Worm (Caenorhabditis elegans): ENCODE measurements around the gene Y75B7AL.2.

The Y75B7AL.2 gene

ce11 chrV:1378010-1378409 lies 20.1 kb upstream of the Y75B7AL.2 start:
- TF ChIP-seq ceh-13 (GFP tag; optimal IDR thresholded peaks at IDR 0.05) (no peak), B0310.2 (tag; optimal IDR thresholded peaks at IDR 0.05) (no peak), ceh-36 (tag; optimal IDR thresholded peaks at IDR 0.05) (no peak), pes-1 (GFP tag; IDR thresholded peaks at IDR 0.05) (no peak), sea-1 (GFP tag; conservative IDR thresholded peaks at IDR 0.05) (no peak), hmg-4 (GFP tag; optimal IDR thresholded peaks at IDR 0.05) (no peak), scrt-1 (GFP tag; IDR thresholded peaks at IDR 0.05) (no peak), tbx-37 (GFP tag; conservative IDR thresholded peaks at IDR 0.05) (no peak), hnd-1 (tag; optimal IDR thresholded peaks at IDR 0.05) (no peak), F13C5.2 (tag; optimal IDR thresholded peaks at IDR 0.05) (no peak), hmbx-1 (tag; optimal IDR thresholded peaks at IDR 0.05) (no peak)

DNA sequence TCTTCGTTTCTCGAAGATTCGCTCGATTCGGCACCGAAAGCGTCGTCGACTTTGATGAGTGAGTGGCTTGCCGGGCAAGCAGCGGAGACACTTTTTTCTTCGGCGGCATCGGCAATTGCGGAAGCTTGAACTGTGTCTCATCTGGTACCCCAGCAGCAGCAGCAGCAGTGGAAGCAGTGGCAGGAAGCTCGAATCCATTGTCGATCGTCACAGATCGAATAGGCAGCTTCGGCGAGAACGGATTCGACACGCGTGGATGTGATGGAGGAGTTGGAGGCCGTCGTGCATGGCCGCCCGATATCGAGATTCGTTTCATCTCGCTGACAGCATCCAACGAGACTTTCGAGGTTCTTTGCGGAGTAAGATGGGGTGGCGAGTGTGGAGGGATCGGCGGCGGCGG lies 17.1 kb upstream of the Y75B7AL.2 start:
- TF ChIP-seq scrt-1 (GFP tag; IDR thresholded peaks at IDR 0.05) (no peak), sea-1 (GFP tag; conservative IDR thresholded peaks at IDR 0.05) (no peak), ets-7 (tag; optimal IDR thresholded peaks at IDR 0.05) (no peak), pes-1 (GFP tag; IDR thresholded peaks at IDR 0.05) (no peak), ceh-13 (GFP tag; optimal IDR thresholded peaks at IDR 0.05) (no peak), flt-1 (GFP tag; IDR thresholded peaks at IDR 0.05) (no peak), hmg-4 (GFP tag; optimal IDR thresholded peaks at IDR 0.05) (no peak), ceh-36 (tag; optimal IDR thresholded peaks at IDR 0.05) (no peak), tra-4 (tag; optimal IDR thresholded peaks at IDR 0.05) (no peak), F13C5.2 (tag; optimal IDR thresholded peaks at IDR 0.05) (no peak), B0310.2 (tag; optimal IDR thresholded peaks at IDR 0.05) (no peak), tbx-11 (GFP tag; IDR thresholded peaks at IDR 0.05) (no peak), ama-1 (optimal IDR thresholded peaks at IDR 0.05) (no peak), hnd-1 (tag; optimal IDR thresholded peaks at IDR 0.05) (no peak), aly-1 (tag; optimal IDR thresholded peaks at IDR 0.05) (no peak), tbx-37 (GFP tag; conservative IDR thresholded peaks at IDR 0.05) (no peak), hmbx-1 (tag; optimal IDR thresholded peaks at IDR 0.05) (no peak)

- TF ChIP-seq ama-1 (optimal IDR thresholded peaks at IDR 0.05) (no peak), ceh-36 (tag; optimal IDR thresholded peaks at IDR 0.05) (no peak), ets-7 (tag; optimal IDR thresholded peaks at IDR 0.05) (no peak), tbx-11 (GFP tag; IDR thresholded peaks at IDR 0.05) (no peak), sea-1 (GFP tag; conservative IDR thresholded peaks at IDR 0.05) (no peak), scrt-1 (GFP tag; IDR thresholded peaks at IDR 0.05) (no peak), pes-1 (GFP tag; IDR thresholded peaks at IDR 0.05) (no peak), tra-4 (tag; optimal IDR thresholded peaks at IDR 0.05) (no peak), hnd-1 (tag; optimal IDR thresholded peaks at IDR 0.05) (no peak), flt-1 (GFP tag; IDR thresholded peaks at IDR 0.05) (no peak), hmg-4 (GFP tag; optimal IDR thresholded peaks at IDR 0.05) (no peak), aly-1 (tag; optimal IDR thresholded peaks at IDR 0.05) (no peak)
These were observed 13.0 kb upstream of the Y75B7AL.2 start, which contains the start of gene snt-3 for ce11 chrV:1370914-1371313. Gene snt-3 (minus strand): TSS chrV:1371014.

- no peak for TF ChIP-seq F13C5.2 (tag; optimal IDR thresholded peaks at IDR 0.05)
- TF ChIP-seq hnd-1 (tag; optimal IDR thresholded peaks at IDR 0.05), result no peak
- TF ChIP-seq B0310.2 (tag; optimal IDR thresholded peaks at IDR 0.05), result no peak
- TF ChIP-seq ets-7 (tag; optimal IDR thresholded peaks at IDR 0.05), result no peak
- TF ChIP-seq tra-4 (tag; optimal IDR thresholded peaks at IDR 0.05), result no peak
- TF ChIP-seq hmbx-1 (tag; optimal IDR thresholded peaks at IDR 0.05), result no peak
- no peak for TF ChIP-seq sea-1 (GFP tag; conservative IDR thresholded peaks at IDR 0.05)
- no peak for TF ChIP-seq ama-1 (optimal IDR thresholded peaks at IDR 0.05)
These were observed 10.2 kb upstream of the Y75B7AL.2 start for ce11 chrV:1368138-1368537.

ce11 chrV:1366082-1366481 lies 8.1 kb upstream of the Y75B7AL.2 start:
- TF ChIP-seq aly-1 (tag; optimal IDR thresholded peaks at IDR 0.05) (no peak), F13C5.2 (tag; optimal IDR thresholded peaks at IDR 0.05) (no peak), ceh-36 (tag; optimal IDR thresholded peaks at IDR 0.05) (no peak), B0310.2 (tag; optimal IDR thresholded peaks at IDR 0.05) (no peak), ets-7 (tag; optimal IDR thresholded peaks at IDR 0.05) (no peak)

DNA sequence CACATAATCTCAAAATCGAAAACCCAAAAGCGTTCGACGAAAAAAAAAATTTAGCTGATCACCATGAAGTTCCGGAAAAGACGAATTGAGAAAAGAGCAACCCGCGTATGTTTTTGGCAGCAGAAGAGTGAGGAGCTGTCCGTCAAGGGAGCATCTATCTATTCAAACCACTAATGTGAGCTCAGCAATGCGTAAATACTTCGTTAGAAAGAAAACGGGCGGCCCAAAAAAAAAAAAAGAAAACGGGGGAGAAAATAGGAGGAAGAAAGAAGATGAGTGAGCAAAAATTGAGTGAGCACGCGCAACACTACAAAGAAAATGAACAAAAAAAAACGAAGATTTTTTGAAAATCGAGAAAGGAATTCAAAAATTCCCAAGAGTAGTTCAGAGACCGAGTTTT lies 6.4 kb upstream of the Y75B7AL.2 start:
- TF ChIP-seq F13C5.2 (tag; optimal IDR thresholded peaks at IDR 0.05), result no peak
- TF ChIP-seq flt-1 (GFP tag; IDR thresholded peaks at IDR 0.05), result no peak
- no peak for TF ChIP-seq scrt-1 (GFP tag; IDR thresholded peaks at IDR 0.05)
- TF ChIP-seq ceh-36 (tag; optimal IDR thresholded peaks at IDR 0.05), result no peak
- TF ChIP-seq tbx-37 (GFP tag; conservative IDR thresholded peaks at IDR 0.05), result no peak
- no peak for TF ChIP-seq hnd-1 (tag; optimal IDR thresholded peaks at IDR 0.05)
- no peak for TF ChIP-seq aly-1 (tag; optimal IDR thresholded peaks at IDR 0.05)
- TF ChIP-seq hmg-4 (GFP tag; optimal IDR thresholded peaks at IDR 0.05), result no peak
- TF ChIP-seq ets-7 (tag; optimal IDR thresholded peaks at IDR 0.05), result no peak
- no peak for TF ChIP-seq tra-4 (tag; optimal IDR thresholded peaks at IDR 0.05)
- TF ChIP-seq sea-1 (GFP tag; conservative IDR thresholded peaks at IDR 0.05), result no peak
- TF ChIP-seq B0310.2 (tag; optimal IDR thresholded peaks at IDR 0.05), result no peak
- no peak for TF ChIP-seq pes-1 (GFP tag; IDR thresholded peaks at IDR 0.05)
- no peak for TF ChIP-seq tbx-11 (GFP tag; IDR thresholded peaks at IDR 0.05)
- TF ChIP-seq ceh-13 (GFP tag; optimal IDR thresholded peaks at IDR 0.05), result no peak
- TF ChIP-seq hmbx-1 (tag; optimal IDR thresholded peaks at IDR 0.05), result no peak

DNA sequence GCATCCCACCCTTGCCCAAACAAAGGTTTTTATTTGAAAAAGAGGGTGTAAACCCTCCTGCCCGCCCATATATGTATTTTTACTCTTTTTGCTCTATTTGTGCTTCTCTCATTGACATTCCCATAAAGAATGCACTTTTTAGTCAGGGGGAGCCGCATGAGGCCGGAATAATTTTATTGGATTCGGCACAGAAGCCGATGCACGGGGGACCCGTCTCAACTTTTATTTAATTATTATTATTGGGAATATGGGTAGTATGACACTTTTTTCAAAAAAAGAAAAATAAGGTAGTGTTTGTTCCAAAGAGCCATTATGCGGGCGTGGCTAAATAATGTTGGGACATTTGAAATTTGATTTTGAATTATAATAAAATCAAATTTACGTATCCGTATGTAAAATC lies 4.1 kb upstream of the Y75B7AL.2 start:
- TF ChIP-seq flt-1 (GFP tag; IDR thresholded peaks at IDR 0.05) (no peak), hmbx-1 (tag; optimal IDR thresholded peaks at IDR 0.05) (no peak), ets-7 (tag; optimal IDR thresholded peaks at IDR 0.05) (no peak)

ce11 chrV:1355297-1355696 lies 2.7 kb downstream of the Y75B7AL.2 start:
- no peak for TF ChIP-seq sea-1 (GFP tag; conservative IDR thresholded peaks at IDR 0.05)
- TF ChIP-seq flt-1 (GFP tag; IDR thresholded peaks at IDR 0.05), result no peak
- TF ChIP-seq scrt-1 (GFP tag; IDR thresholded peaks at IDR 0.05), result no peak
- no peak for TF ChIP-seq tra-4 (tag; optimal IDR thresholded peaks at IDR 0.05)
- TF ChIP-seq B0310.2 (tag; optimal IDR thresholded peaks at IDR 0.05), result no peak
